Fruit fly (Drosophila melanogaster) whole organism, embryonic: ENCODE data around the gene SMC6.

Experiments used
- Blimp-1 ChIP-seq: fragments of 200-800 bp; sonication (Bioruptor generic); optimal IDR thresholded peaks from 3 replicates; lab custom pipeline; 2018; ENCODE audit warnings: missing biosample characterization, missing genetic modification characterization, mild to moderate bottlenecking, moderate library complexity, missing genetic modification reagents
- CG10654 ChIP-seq: fragments of 200-800 bp; sonication (Bioruptor generic); optimal IDR thresholded peaks from 2 replicates; lab custom pipeline; 2016; ENCODE audit warnings: missing biosample characterization, missing genetic modification characterization
- CG11247 ChIP-seq: fragments of 200-800 bp; sonication (Bioruptor generic); IDR thresholded peaks from 2 replicates; pipeline ENCODE4 v1.3.6; 2022; ENCODE audit warnings: missing biosample characterization, missing genetic modification characterization
- CG12391 ChIP-seq: fragments of 200-800 bp; sonication (Bioruptor generic); optimal IDR thresholded peaks from 3 replicates; lab custom pipeline; 2018; ENCODE audit warnings: missing biosample characterization, mild to moderate bottlenecking, missing genetic modification characterization, moderate library complexity
- CG13424 ChIP-seq: fragments of 200-800 bp; sonication (Bioruptor generic); optimal IDR thresholded peaks from 2 replicates; lab custom pipeline; 2019; ENCODE audit warnings: missing biosample characterization, mild to moderate bottlenecking, missing genetic modification characterization, moderate library complexity
- CG1603 ChIP-seq: fragments of 200-800 bp; sonication (Bioruptor generic); optimal IDR thresholded peaks from 2 replicates; lab custom pipeline; 2019; ENCODE audit warnings: missing biosample characterization, mild to moderate bottlenecking, missing genetic modification characterization, moderate library complexity
- CG17328 ChIP-seq: fragments of 200-800 bp; sonication (Bioruptor generic); IDR thresholded peaks from 2 replicates; pipeline ENCODE4 v1.3.6; 2022; ENCODE audit warnings: missing biosample characterization, missing genetic modification characterization
- CG17385 ChIP-seq: fragments of 200-800 bp; sonication (Bioruptor generic); optimal IDR thresholded peaks from 3 replicates; lab custom pipeline; 2018; ENCODE audit warnings: missing biosample characterization, mild to moderate bottlenecking, missing genetic modification characterization
- CG17802 ChIP-seq: fragments of 200-800 bp; sonication (Bioruptor generic); optimal IDR thresholded peaks from 2 replicates; lab custom pipeline; 2018; ENCODE audit warnings: missing biosample characterization, mild to moderate bottlenecking, missing genetic modification characterization, moderate library complexity
- CG2120 ChIP-seq: fragments of 200-800 bp; sonication (Bioruptor generic); optimal IDR thresholded peaks from 3 replicates; lab custom pipeline; 2016; ENCODE audit warnings: missing biosample characterization, missing genetic modification characterization
- CG2678 ChIP-seq: fragments of 200-800 bp; sonication (Bioruptor generic); optimal IDR thresholded peaks from 3 replicates; lab custom pipeline; 2019; ENCODE audit warnings: missing biosample characterization, mild to moderate bottlenecking, missing genetic modification characterization, moderate library complexity
- CG30403 ChIP-seq: fragments of 200-800 bp; sonication (Bioruptor generic); optimal IDR thresholded peaks from 3 replicates; lab custom pipeline; 2016; ENCODE audit warnings: missing biosample characterization, missing genetic modification characterization
- CG3065 ChIP-seq: fragments of 200-800 bp; sonication (Bioruptor generic); optimal IDR thresholded peaks from 2 replicates; lab custom pipeline; 2016; ENCODE audit warnings: missing biosample characterization, missing genetic modification characterization
- CG31441 ChIP-seq: fragments of 200-800 bp; sonication (Bioruptor generic); IDR thresholded peaks from 2 replicates; pipeline ENCODE4 v1.3.6; 2022; ENCODE audit warnings: missing biosample characterization, missing genetic modification characterization
- CG32767 ChIP-seq: fragments of 200-800 bp; sonication (Bioruptor generic); IDR thresholded peaks from 2 replicates; pipeline ENCODE4 v1.3.6; 2022; ENCODE audit warnings: missing biosample characterization, missing genetic modification characterization
- CG33213 ChIP-seq: fragments of 200-800 bp; sonication (Bioruptor generic); optimal IDR thresholded peaks from 3 replicates; lab custom pipeline; 2016; ENCODE audit warnings: missing biosample characterization, missing genetic modification characterization
- CG3407 ChIP-seq: fragments of 200-800 bp; sonication (Bioruptor generic); optimal IDR thresholded peaks from 2 replicates; lab custom pipeline; 2018; ENCODE audit warnings: missing biosample characterization, mild to moderate bottlenecking, missing genetic modification characterization
- CG3847 ChIP-seq: fragments of 200-800 bp; sonication (Bioruptor generic); IDR thresholded peaks from 2 replicates; pipeline ENCODE4 v1.3.6; 2022; ENCODE audit warnings: missing biosample characterization, missing genetic modification characterization
- CG4820 ChIP-seq: fragments of 200-800 bp; sonication (Bioruptor generic); optimal IDR thresholded peaks from 3 replicates; lab custom pipeline; 2016; ENCODE audit warnings: missing biosample characterization, missing genetic modification characterization
- CG5245 ChIP-seq: fragments of 200-800 bp; sonication (Bioruptor generic); optimal IDR thresholded peaks from 3 replicates; lab custom pipeline; 2016; ENCODE audit warnings: missing biosample characterization, missing genetic modification characterization
- CG7839 ChIP-seq: fragments of 200-800 bp; sonication (Bioruptor generic); optimal IDR thresholded peaks from 3 replicates; lab custom pipeline; 2018; ENCODE audit warnings: missing biosample characterization, mild to moderate bottlenecking, missing genetic modification characterization, moderate library complexity
- CG9609 ChIP-seq: fragments of 200-800 bp; sonication (Bioruptor generic); optimal IDR thresholded peaks from 3 replicates; lab custom pipeline; 2016; ENCODE audit warnings: missing biosample characterization, missing genetic modification characterization
- CG9727 ChIP-seq: fragments of 200-800 bp; sonication (Bioruptor generic); optimal IDR thresholded peaks from 3 replicates; lab custom pipeline; 2017; ENCODE audit warnings: missing biosample characterization, mild to moderate bottlenecking, missing genetic modification characterization
- CoRest ChIP-seq: fragments of 200-800 bp; sonication (Bioruptor generic); optimal IDR thresholded peaks from 3 replicates; lab custom pipeline; 2018; ENCODE audit warnings: missing biosample characterization, mild to moderate bottlenecking, missing genetic modification characterization, moderate library complexity
- D ChIP-seq, 2 experiments: fragments of 200-800 bp in 1 of 2; fragments of >200 bp in 1 of 2; sonication (Bioruptor generic) in 1 of 2; optimal IDR thresholded peaks; 2 replicates in 1 of 2; 3 replicates in 1 of 2; lab custom pipeline; 2017; ENCODE audit warnings: mild to moderate bottlenecking in 1 of 2, missing biosample characterization in 1 of 2, missing genetic modification characterization in 1 of 2, missing genetic modification reagents in 1 of 2
- Drgx ChIP-seq: fragments of 200-800 bp; sonication (Bioruptor generic); IDR thresholded peaks from 2 replicates; pipeline ENCODE4 v1.3.6; 2022; ENCODE audit warnings: missing biosample characterization, missing genetic modification characterization
- E2f1 ChIP-seq: fragments of 200-800 bp; sonication (Bioruptor generic); IDR thresholded peaks from 2 replicates; pipeline ENCODE4 v1.3.6; 2022; ENCODE audit warnings: missing biosample characterization, missing genetic modification characterization
- Ets65A ChIP-seq: fragments of 200-800 bp; sonication (Bioruptor generic); peaks from one replicate; lab custom pipeline; 2016; ENCODE audit warnings: missing biosample characterization, missing genetic modification characterization
- Pdp1 ChIP-seq, 2 experiments: fragments of 200-800 bp; sonication (Bioruptor generic); optimal IDR thresholded peaks; 3 replicates each; lab custom pipeline; 2016; ENCODE audit warnings: missing biosample characterization in 2 of 2, missing genetic modification characterization in 2 of 2, mild to moderate bottlenecking in 1 of 2, moderate library complexity in 1 of 2
- Sox102F ChIP-seq: fragments of 200-800 bp; sonication (Bioruptor generic); optimal IDR thresholded peaks from 2 replicates; lab custom pipeline; 2018; ENCODE audit warnings: missing biosample characterization, mild to moderate bottlenecking, missing genetic modification characterization, moderate library complexity
- Usf ChIP-seq: fragments of 200-800 bp; sonication (Bioruptor generic); optimal IDR thresholded peaks from 2 replicates; lab custom pipeline; 2017; ENCODE audit warnings: missing genotype, missing biosample characterization, missing genetic modification characterization
- amos ChIP-seq: fragments of 200-800 bp; sonication (Bioruptor generic); IDR thresholded peaks from 2 replicates; pipeline ENCODE4 v1.3.6; 2022; ENCODE audit warnings: missing biosample characterization, missing genetic modification characterization; ENCODE audit not compliant: partially characterized antibody
- az2 ChIP-seq: fragments of 200-800 bp; sonication (Bioruptor generic); optimal IDR thresholded peaks from 3 replicates; lab custom pipeline; 2016; ENCODE audit warnings: missing biosample characterization, missing genetic modification characterization
- bsh ChIP-seq, 2 experiments: fragments of 200-800 bp; sonication (Bioruptor generic); optimal IDR thresholded peaks; 2 replicates each; lab custom pipeline; 2017 to 2018; ENCODE audit warnings: mild to moderate bottlenecking in 2 of 2, missing biosample characterization in 2 of 2, missing genetic modification characterization in 2 of 2, moderate library complexity in 1 of 2
- ci ChIP-seq: fragments of 200-800 bp; sonication (Bioruptor generic); IDR thresholded peaks from 3 replicates; pipeline ENCODE4 v1.3.6; 2022; ENCODE audit warnings: missing biosample characterization, missing genetic modification characterization
- corto ChIP-seq: fragments of 200-800 bp; sonication (Bioruptor generic); optimal IDR thresholded peaks from 2 replicates; lab custom pipeline; 2016; ENCODE audit warnings: missing biosample characterization, mild to moderate bottlenecking, missing genetic modification characterization, moderate library complexity
- croc ChIP-seq: fragments of 200-800 bp; sonication (Bioruptor generic); conservative IDR thresholded peaks from 3 replicates; pipeline ENCODE4 v1.3.6; 2022; ENCODE audit warnings: missing biosample characterization, missing genetic modification characterization
- ems ChIP-seq: fragments of 200-800 bp; sonication (Bioruptor generic); optimal IDR thresholded peaks from 3 replicates; lab custom pipeline; 2016; ENCODE audit warnings: missing biosample characterization, missing genetic modification characterization
- esg ChIP-seq: fragments of 200-800 bp; sonication (Bioruptor generic); conservative IDR thresholded peaks from 2 replicates; pipeline ENCODE4 v1.3.6; 2022; ENCODE audit warnings: missing biosample characterization, missing genetic modification characterization
- fd96Cb ChIP-seq: fragments of 200-800 bp; sonication (Bioruptor generic); optimal IDR thresholded peaks from 2 replicates; lab custom pipeline; 2018; ENCODE audit warnings: missing biosample characterization, mild to moderate bottlenecking, missing genetic modification characterization, moderate library complexity
- gem ChIP-seq: fragments of 200-800 bp; sonication (Bioruptor generic); optimal IDR thresholded peaks from 2 replicates; lab custom pipeline; 2019; ENCODE audit warnings: missing biosample characterization, mild to moderate bottlenecking, missing genetic modification characterization, moderate library complexity
- jigr1 ChIP-seq: fragments of 200-800 bp; sonication (Bioruptor generic); IDR thresholded peaks from 3 replicates; pipeline ENCODE4 v1.3.6; 2022; ENCODE audit warnings: missing biosample characterization, missing genetic modification characterization
- pum ChIP-seq: fragments of 200-800 bp; sonication (Bioruptor generic); optimal IDR thresholded peaks from 2 replicates; lab custom pipeline; 2016; ENCODE audit warnings: missing biosample characterization, missing genetic modification characterization
- row ChIP-seq: fragments of 200-800 bp; sonication (Bioruptor generic); IDR thresholded peaks from 3 replicates; pipeline ENCODE4 v1.3.6; 2022; ENCODE audit warnings: missing biosample characterization, missing genetic modification characterization
- sens ChIP-seq: fragments of 200-800 bp; sonication (Bioruptor generic); peaks from one replicate; lab custom pipeline; 2016; ENCODE audit warnings: missing biosample characterization, missing genetic modification characterization
- sens-2 ChIP-seq: fragments of 200-800 bp; sonication (Bioruptor generic); IDR thresholded peaks from 2 replicates; pipeline ENCODE4 v1.3.6; 2022; ENCODE audit warnings: missing biosample characterization, missing genetic modification characterization
- vvl ChIP-seq: fragments of 200-800 bp; sonication (Bioruptor generic); IDR thresholded peaks from 2 replicates; pipeline ENCODE4 v1.3.6; 2022; ENCODE audit warnings: missing biosample characterization, missing genetic modification characterization

The SMC6 gene

DNA sequence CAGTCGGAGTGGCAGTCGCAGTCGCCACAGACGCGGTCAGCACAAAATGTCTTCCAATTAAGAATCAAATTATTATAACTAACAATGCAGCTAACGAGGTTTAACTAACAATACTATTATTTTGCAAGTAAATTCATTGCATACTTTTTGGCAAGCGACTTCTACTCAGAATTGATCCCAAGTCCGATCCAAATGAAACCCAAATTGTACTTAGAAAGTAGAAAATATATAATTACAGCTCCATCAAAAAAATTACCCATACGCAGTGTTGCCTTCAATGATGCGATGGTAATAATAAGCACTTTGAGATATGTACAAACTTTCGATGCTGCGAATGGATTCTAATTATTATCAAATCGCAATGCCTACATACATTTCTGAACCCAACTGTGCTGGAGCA lies 49.4 kb downstream of the SMC6 start:
- TF ChIP-seq bsh (GFP tag; optimal IDR thresholded peaks at IDR 0.05; lab: Kevin White, UChicago) (peak in 1 of 2 experiments; percentile 48), Drgx (peak; percentile 31; the same call in 1 of the 2 replicates), CG2120 (no peak), sens-2 (GFP tag; lab: Robert Waterston, UW) (no peak)

DNA sequence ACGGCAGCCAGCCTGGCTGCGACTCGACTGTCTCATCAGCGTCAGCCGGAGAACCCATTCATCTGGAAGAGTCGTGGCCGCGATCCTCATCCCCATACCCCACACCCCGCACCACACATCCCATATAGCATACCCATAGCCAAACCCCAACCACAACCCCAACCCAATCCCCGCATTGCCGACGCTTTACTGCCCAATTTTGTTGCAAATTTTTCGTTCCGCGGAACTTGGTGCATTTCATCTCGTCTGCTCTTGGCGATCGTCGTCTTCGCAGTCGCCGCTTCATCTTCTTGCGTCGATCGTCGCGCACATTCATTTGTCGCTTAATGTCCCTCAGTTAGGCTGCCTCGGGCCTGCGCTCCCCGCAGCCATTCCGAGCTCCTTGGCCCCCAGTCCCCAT lies 49.9 kb downstream of the SMC6 start:
- TF ChIP-seq Ets65A (peak; percentile 57), CG9727 (GFP tag; lab: Kevin White, UChicago) (no peak)

DNA sequence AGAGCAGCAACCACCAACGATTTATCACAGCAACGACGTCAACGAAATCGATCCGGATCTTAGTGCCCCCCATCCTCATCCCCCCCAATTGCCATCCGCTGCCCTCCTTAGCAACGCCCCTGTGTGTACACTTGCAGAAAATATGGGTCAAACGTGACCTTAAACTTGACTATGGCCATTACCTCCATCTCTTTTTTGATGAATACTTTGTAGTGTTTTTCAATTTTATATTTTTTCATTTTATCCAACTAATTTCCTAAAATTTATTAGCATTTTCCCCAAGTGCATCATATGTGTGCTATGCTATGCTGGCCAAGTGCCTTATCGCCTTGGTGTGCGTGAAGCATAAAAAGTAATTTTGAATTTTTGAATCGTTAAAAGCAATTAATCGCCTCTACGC lies 50.3 kb downstream of the SMC6 start:
- peak; percentile 63; the same call in 1 of the 3 replicates for TF ChIP-seq ci
- TF ChIP-seq CG12391 = peak; percentile 36
- TF ChIP-seq CG11247 (GFP tag; lab: Robert Waterston, UW) = 0 out of 2 replicates have a peak, but pooled peaks have one; percentile 14
- TF ChIP-seq amos (GFP tag; lab: Robert Waterston, UW) = no peak
- peak; percentile 60 for TF ChIP-seq gem (tag; lab: Kevin White, UChicago)
- TF ChIP-seq Sox102F (GFP tag; lab: Kevin White, UChicago) = peak; percentile 55
- peak; percentile 4 for TF ChIP-seq CG17802 (tag; lab: Kevin White, UChicago)
- peak; percentile 47; the same call in 1 of the 2 replicates for TF ChIP-seq CG31441 (GFP tag; lab: Robert Waterston, UW)
- TF ChIP-seq jigr1 (GFP tag; lab: Robert Waterston, UW) = no peak
- TF ChIP-seq CG13424 (tag; lab: Kevin White, UChicago) = peak; percentile 33
- TF ChIP-seq ems (GFP tag; lab: Kevin White, UChicago) = peak; percentile 0
- no peak for TF ChIP-seq CG33213 (GFP tag; lab: Kevin White, UChicago)
- TF ChIP-seq CG9609 (GFP tag; lab: Kevin White, UChicago) = peak; percentile 5
- peak; percentile 57 for TF ChIP-seq Blimp-1
- TF ChIP-seq CG7839 (tag; lab: Kevin White, UChicago) = peak; percentile 43
- TF ChIP-seq CG3847 (GFP tag; lab: Robert Waterston, UW) = no peak
- peak in 1 of 2 experiments; percentile 6 for TF ChIP-seq Pdp1 (GFP tag; optimal IDR thresholded peaks at IDR 0.05; lab: Kevin White, UChicago)
- TF ChIP-seq vvl (GFP tag; lab: Robert Waterston, UW) = peak; percentile 68
- TF ChIP-seq sens = peak; percentile 82
- peak; percentile 3 for TF ChIP-seq CG3407 (GFP tag; lab: Kevin White, UChicago)
- peak; percentile 11 for TF ChIP-seq CG30403 (GFP tag; lab: Kevin White, UChicago)
- TF ChIP-seq D (optimal IDR thresholded peaks at IDR 0.05; lab: Kevin White, UChicago) = no peak
- TF ChIP-seq D (GFP tag; optimal IDR thresholded peaks at IDR 0.05; lab: Kevin White, UChicago) = peak; percentile 10
- TF ChIP-seq fd96Cb (tag; lab: Kevin White, UChicago) = peak; percentile 40
- TF ChIP-seq CG3065 (GFP tag; lab: Kevin White, UChicago) = no peak
- TF ChIP-seq pum (GFP tag; lab: Kevin White, UChicago) = no peak
- peak; percentile 25 for TF ChIP-seq CG1603 (tag; lab: Kevin White, UChicago)
- peak; percentile 37 for TF ChIP-seq CG4820 (GFP tag; lab: Kevin White, UChicago)
- TF ChIP-seq CG10654 (GFP tag; lab: Kevin White, UChicago) = no peak
- TF ChIP-seq croc = 0 out of 3 replicates have a peak, but pooled peaks have one; percentile 17
- no peak for TF ChIP-seq CG32767 (GFP tag; lab: Robert Waterston, UW)
- TF ChIP-seq CG5245 (GFP tag; lab: Kevin White, UChicago) = peak; percentile 18
- TF ChIP-seq CG17328 = 0 out of 2 replicates have a peak, but pooled peaks have one; percentile 25
- peak; percentile 47 for TF ChIP-seq CG2678 (tag; lab: Kevin White, UChicago)
- TF ChIP-seq E2f1 (GFP tag; lab: Robert Waterston, UW) = peak; percentile 58
- peak; percentile 18 for TF ChIP-seq az2
- no peak for TF ChIP-seq CoRest (tag; lab: Kevin White, UChicago)
- peak; percentile 31; the same call in 1 of the 2 replicates for TF ChIP-seq esg (GFP tag; lab: Robert Waterston, UW)
- TF ChIP-seq Usf = no peak
- peak; percentile 0 for TF ChIP-seq CG17385 (GFP tag; lab: Kevin White, UChicago)
- peak; percentile 52 for TF ChIP-seq row (GFP tag; lab: Robert Waterston, UW)
- TF ChIP-seq bsh (GFP tag; optimal IDR thresholded peaks at IDR 0.05; lab: Kevin White, UChicago) = peak; percentile 30 to 58
- TF ChIP-seq corto (GFP tag; lab: Kevin White, UChicago) = peak; percentile 76
